Fruit fly (Drosophila melanogaster) whole organism, pupa: Measurements from ENCODE around the gene Abcd1.

ENCODE experiments used
- Ets98B ChIP-seq: fragments of 200-800 bp; sonication (Bioruptor generic); IDR thresholded peaks from 2 replicates; pipeline ENCODE4 v1.3.6; 2022; ENCODE audit warnings: missing biosample characterization, missing genetic modification characterization

Abcd1 gene

dm6 chr4:135953-136352 is 57.7 kb downstream of the Abcd1 start:
- TF ChIP-seq Ets98B (GFP tag; lab: Robert Waterston, UW): no peak
